Fruit fly (Drosophila melanogaster): ENCODE results near the gene CG5645.

The CG5645 gene

dm6 chr3L:12099329-12100031, 37.0 kb downstream of the CG5645 start:
- no peak for TF ChIP-seq psq (optimal IDR thresholded peaks at IDR 0.05)
- TF ChIP-seq insv (optimal IDR thresholded peaks at IDR 0.05) = no peak
- no peak for TF ChIP-seq Myc (optimal IDR thresholded peaks at IDR 0.05)
- TF ChIP-seq h (optimal IDR thresholded peaks at IDR 0.05) = no peak
- TF ChIP-seq Sin3A (optimal IDR thresholded peaks at IDR 0.05) = no peak
- no peak for TF ChIP-seq ttk (optimal IDR thresholded peaks at IDR 0.05)

dm6 chr3L:12096799-12097662, 39.5 kb downstream of the CG5645 start:
- TF ChIP-seq h (optimal IDR thresholded peaks at IDR 0.05) = no peak
- TF ChIP-seq ttk (optimal IDR thresholded peaks at IDR 0.05) = no peak

dm6 chr3L:12095960-12096359, 40.5 kb downstream of the CG5645 start:
- TF ChIP-seq Sin3A (optimal IDR thresholded peaks at IDR 0.05) = no peak
- TF ChIP-seq psq (optimal IDR thresholded peaks at IDR 0.05) = no peak
- no peak for TF ChIP-seq ttk (optimal IDR thresholded peaks at IDR 0.05)
- no peak for TF ChIP-seq Myc (optimal IDR thresholded peaks at IDR 0.05)
- TF ChIP-seq insv (optimal IDR thresholded peaks at IDR 0.05) = no peak
- no peak for TF ChIP-seq h (optimal IDR thresholded peaks at IDR 0.05)

dm6 chr3L:12092860-12093359, 43.6 kb downstream of the CG5645 start:
- TF ChIP-seq Sin3A (optimal IDR thresholded peaks at IDR 0.05) = no peak
- no peak for TF ChIP-seq insv (optimal IDR thresholded peaks at IDR 0.05)
- no peak for TF ChIP-seq Myc (optimal IDR thresholded peaks at IDR 0.05)
- no peak for TF ChIP-seq ttk (optimal IDR thresholded peaks at IDR 0.05)
- no peak for TF ChIP-seq h (optimal IDR thresholded peaks at IDR 0.05)
- TF ChIP-seq psq (optimal IDR thresholded peaks at IDR 0.05) = no peak

dm6 chr3L:12090898-12091685, 45.4 kb downstream of the CG5645 start:
- no peak for TF ChIP-seq insv (optimal IDR thresholded peaks at IDR 0.05)
- no peak for TF ChIP-seq Sin3A (optimal IDR thresholded peaks at IDR 0.05)
- TF ChIP-seq ttk (optimal IDR thresholded peaks at IDR 0.05) = no peak
- no peak for TF ChIP-seq h (optimal IDR thresholded peaks at IDR 0.05)
- no peak for TF ChIP-seq Myc (optimal IDR thresholded peaks at IDR 0.05)
- no peak for TF ChIP-seq psq (optimal IDR thresholded peaks at IDR 0.05)

dm6 chr3L:12090184-12090897, 46.2 kb downstream of the CG5645 start:
- TF ChIP-seq psq (optimal IDR thresholded peaks at IDR 0.05) (no peak), Myc (optimal IDR thresholded peaks at IDR 0.05) (no peak), ttk (optimal IDR thresholded peaks at IDR 0.05) (no peak)

- TF ChIP-seq insv (optimal IDR thresholded peaks at IDR 0.05) = no peak
- TF ChIP-seq h (optimal IDR thresholded peaks at IDR 0.05) = no peak
- no peak for TF ChIP-seq ttk (optimal IDR thresholded peaks at IDR 0.05)
- no peak for TF ChIP-seq Myc (optimal IDR thresholded peaks at IDR 0.05)
- no peak for TF ChIP-seq Sin3A (optimal IDR thresholded peaks at IDR 0.05)
- TF ChIP-seq psq (optimal IDR thresholded peaks at IDR 0.05) = no peak
Measured at dm6 chr3L:12088326-12088725, 48.2 kb downstream of the CG5645 start, which contains the start of gene CG17154. CG17154 (plus strand) TSS chr3L:12088626.

dm6 chr3L:12085691-12086078, 50.8 kb downstream of the CG5645 start:
- TF ChIP-seq Myc (optimal IDR thresholded peaks at IDR 0.05) = no peak
- no peak for TF ChIP-seq psq (optimal IDR thresholded peaks at IDR 0.05)
- no peak for TF ChIP-seq ttk (optimal IDR thresholded peaks at IDR 0.05)
- TF ChIP-seq insv (optimal IDR thresholded peaks at IDR 0.05) = no peak
- TF ChIP-seq h (optimal IDR thresholded peaks at IDR 0.05) = no peak
- no peak for TF ChIP-seq Sin3A (optimal IDR thresholded peaks at IDR 0.05)

- TF ChIP-seq Sin3A (optimal IDR thresholded peaks at IDR 0.05) = no peak
- no peak for TF ChIP-seq insv (optimal IDR thresholded peaks at IDR 0.05)
- no peak for TF ChIP-seq ttk (optimal IDR thresholded peaks at IDR 0.05)
- no peak for TF ChIP-seq Myc (optimal IDR thresholded peaks at IDR 0.05)
- TF ChIP-seq psq (optimal IDR thresholded peaks at IDR 0.05) = no peak
- TF ChIP-seq h (optimal IDR thresholded peaks at IDR 0.05) = no peak
Measured at dm6 chr3L:12084969-12085690, 51.4 kb downstream of the CG5645 start.

- TF ChIP-seq Myc (optimal IDR thresholded peaks at IDR 0.05) = no peak
- no peak for TF ChIP-seq h (optimal IDR thresholded peaks at IDR 0.05)
Measured at dm6 chr3L:12083861-12084260, 52.6 kb downstream of the CG5645 start.

Measured in Kc167 (cell line).